Fruit fly (Drosophila melanogaster) Kc167 (cell line): ENCODE results near the gene mip130.

Source experiments
- Sin3A ChIP-seq: fragments of >200 bp; optimal IDR thresholded peaks from 2 replicates; lab custom pipeline; 2018; ENCODE audit warnings: missing external identifiers
- insv ChIP-seq: fragments of >200 bp; optimal IDR thresholded peaks from 3 replicates; lab custom pipeline; 2018; ENCODE audit warnings: missing external identifiers
- psq ChIP-seq: fragments of >200 bp; optimal IDR thresholded peaks from 2 replicates; lab custom pipeline; 2017; ENCODE audit warnings: missing external identifiers
- ttk ChIP-seq: sonication (Bioruptor generic); optimal IDR thresholded peaks from 2 replicates; lab custom pipeline; 2017; ENCODE audit warnings: missing external identifiers

- no peak for TF ChIP-seq psq (lab: Kevin White, UChicago)
- TF ChIP-seq Sin3A (lab: Kevin White, UChicago): no peak
- no peak for TF ChIP-seq insv
- TF ChIP-seq ttk: no peak
Measured at dm6 chrX:1909533-1909932, 1.5 kb downstream of the mip130 start.
